Worm (Caenorhabditis elegans): ENCODE measurements around the gene ucp-4.

ce11 chrV:9384949-9385348, 50.9 kb downstream of the ucp-4 start:
- TF ChIP-seq efl-1 (GFP tag; optimal IDR thresholded peaks at IDR 0.05): no peak
- no peak for TF ChIP-seq C06A6.2 (GFP tag; conservative IDR thresholded peaks at IDR 0.05)
- TF ChIP-seq hlh-12 (tag; optimal IDR thresholded peaks at IDR 0.05): no peak
- TF ChIP-seq nfya-1 (tag; optimal IDR thresholded peaks at IDR 0.05; ENCODE audit: borderline replicate concordance, insufficient read depth): no peak
- no peak for TF ChIP-seq lag-1 (GFP tag; IDR thresholded peaks at IDR 0.05)
- TF ChIP-seq Y53G8AR.9 (GFP tag; conservative IDR thresholded peaks at IDR 0.05): no peak
- no peak for TF ChIP-seq die-1 (tag; optimal IDR thresholded peaks at IDR 0.05)
- TF ChIP-seq fkh-3 (tag; optimal IDR thresholded peaks at IDR 0.05): no peak
- TF ChIP-seq nhr-80 (tag; optimal IDR thresholded peaks at IDR 0.05): no peak
- TF ChIP-seq unc-130 (GFP tag; optimal IDR thresholded peaks at IDR 0.05): no peak
- TF ChIP-seq ama-1 (optimal IDR thresholded peaks at IDR 0.05): no peak
- TF ChIP-seq ama-1 (GFP tag; optimal IDR thresholded peaks at IDR 0.05): no peak
- no peak for TF ChIP-seq dpl-1 (GFP tag; optimal IDR thresholded peaks at IDR 0.05)
- no peak for TF ChIP-seq madf-6 (GFP tag; IDR thresholded peaks at IDR 0.05)

All from whole organism, young adult.